Fruit fly (Drosophila melanogaster) whole organism: ENCODE measurements around the gene CG7231.

Experiments used
- CG8478 ChIP-seq: fragments of >200 bp; optimal IDR thresholded peaks from 2 replicates; lab custom pipeline; 2018; ENCODE audit warnings: inconsistent platforms
- usp ChIP-seq: fragments of >200 bp; optimal IDR thresholded peaks from 2 replicates; lab custom pipeline; 2017; ENCODE audit warnings: missing biosample characterization, missing genetic modification characterization, mixed read lengths

DNA sequence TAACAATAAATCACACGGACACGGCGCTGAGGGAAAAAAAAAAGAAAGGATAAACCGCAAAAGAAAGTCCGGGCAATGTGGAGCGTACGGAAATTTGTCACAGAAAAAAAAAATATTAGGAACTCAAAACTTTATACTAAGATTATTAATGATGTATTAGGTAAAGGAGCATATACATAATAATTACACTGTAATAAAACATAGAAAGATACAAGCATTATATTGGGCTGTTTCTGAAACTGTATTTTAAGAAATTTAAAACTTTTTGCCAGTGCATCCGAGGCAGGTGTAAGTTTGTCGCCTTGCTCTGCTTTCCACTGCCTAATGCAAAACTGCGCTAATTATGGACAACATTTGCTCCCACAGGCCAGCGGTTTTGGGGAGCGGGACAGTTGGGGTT lies 38.7 kb upstream of the CG7231 start:
- no peak for TF ChIP-seq usp
- TF ChIP-seq CG8478, result no peak
